Fruit fly (Drosophila melanogaster): ENCODE data around the gene RpL26.

dm6 chr3L:18914100-18914683 is 15.5 kb downstream of the RpL26 start, which contains the start of gene COX6AL2:
- no peak for TF ChIP-seq CG3407 (GFP tag; optimal IDR thresholded peaks at IDR 0.05)
- TF ChIP-seq CG12236 (GFP tag; optimal IDR thresholded peaks at IDR 0.05), result no peak
- TF ChIP-seq YL-1 (GFP tag; optimal IDR thresholded peaks at IDR 0.05), result no peak
- TF ChIP-seq HLH54F (GFP tag; optimal IDR thresholded peaks at IDR 0.05), result no peak
- no peak for TF ChIP-seq klu (GFP tag; IDR thresholded peaks at IDR 0.05)
- TF ChIP-seq maf-S (GFP tag; optimal IDR thresholded peaks at IDR 0.05), result no peak
- TF ChIP-seq sna (GFP tag; IDR thresholded peaks at IDR 0.05; ENCODE audit: partially characterized antibody), result no peak
- no peak for TF ChIP-seq emc (GFP tag; optimal IDR thresholded peaks at IDR 0.05)
- TF ChIP-seq Sox100B (GFP tag; optimal IDR thresholded peaks at IDR 0.05), result no peak
- no peak for TF ChIP-seq CG17612 (GFP tag; IDR thresholded peaks at IDR 0.05)
- no peak for TF ChIP-seq CG7786 (GFP tag; optimal IDR thresholded peaks at IDR 0.05)
- no peak for TF ChIP-seq trh (GFP tag; optimal IDR thresholded peaks at IDR 0.05)
